Worm (Caenorhabditis elegans) whole organism, L2 larva: Measurements from ENCODE around the gene F26G1.10.

Source experiments
- aly-2 ChIP-seq: fragments of 150-350 bp; optimal IDR thresholded peaks from 2 replicates; lab custom pipeline; 2014; ENCODE audit warnings: missing biosample characterization, missing genetic modification characterization
- nhr-11 ChIP-seq: fragments of 150-350 bp; optimal IDR thresholded peaks from 2 replicates; lab custom pipeline; 2014; ENCODE audit warnings: missing biosample characterization, missing genetic modification characterization

DNA sequence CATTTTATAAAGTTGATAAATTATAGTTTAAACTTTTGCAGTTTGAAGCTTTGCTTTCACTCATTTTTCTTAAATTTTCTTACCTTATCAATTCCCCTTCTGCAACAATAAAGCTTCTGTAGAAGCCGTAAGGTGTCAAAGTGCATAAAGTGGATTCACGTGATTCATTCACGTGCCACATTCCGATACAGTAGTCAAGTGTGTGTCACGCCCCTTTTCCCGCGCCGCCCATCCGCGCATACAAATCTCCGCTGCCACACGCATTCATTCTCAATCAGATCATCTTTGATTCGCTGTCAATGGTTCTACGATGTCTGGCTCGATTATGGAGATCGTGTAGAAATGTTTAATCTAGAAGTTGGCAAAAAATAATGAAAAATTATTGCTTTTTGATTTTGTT lies 27.1 kb upstream of the F26G1.10 start:
- TF ChIP-seq aly-2 (tag; lab: Kevin White, UChicago) = no peak
- no peak for TF ChIP-seq nhr-11
